Worm (Caenorhabditis elegans): ENCODE data around the gene C40C9.3.
A peak's percentile ranks its signal among the peaks of the same experiment; 100 is the strongest.

The C40C9.3 gene

DNA sequence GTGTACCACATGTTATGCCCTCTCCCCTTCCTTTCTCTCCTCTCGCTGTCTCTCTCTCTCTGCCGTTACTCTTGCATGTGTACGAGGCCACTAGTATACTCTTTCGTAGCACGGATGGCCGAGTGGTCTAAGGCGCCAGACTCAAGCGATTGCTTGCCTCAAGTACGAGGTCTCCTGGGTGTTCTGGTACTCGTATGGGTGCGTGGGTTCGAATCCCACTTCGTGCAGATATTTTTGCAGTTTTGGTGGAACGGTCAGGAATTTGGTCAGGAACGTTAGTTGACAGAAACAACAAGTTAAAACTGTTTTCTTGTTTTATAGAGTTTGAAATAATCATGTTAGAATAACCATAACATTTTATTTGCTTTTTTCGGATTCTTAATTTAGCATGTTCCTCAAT is 18.0 kb downstream of the C40C9.3 start (continued):
- TF ChIP-seq duxl-1 (tag; optimal IDR thresholded peaks at IDR 0.05; ENCODE audit: poor library complexity): peak; percentile 94
- peak; percentile 96 for TF ChIP-seq pha-4 (GFP tag; IDR thresholded peaks at IDR 0.05)
- peak; percentile 5 for TF ChIP-seq pha-4 (tag; optimal IDR thresholded peaks at IDR 0.05)
- peak in 1 of 2 experiments; percentile 98 for TF ChIP-seq unc-62 (GFP tag; optimal IDR thresholded peaks at IDR 0.05 in 1 of 2)
- TF ChIP-seq unc-62 (tag; optimal IDR thresholded peaks at IDR 0.05): no peak
- TF ChIP-seq nhr-102 (tag; optimal IDR thresholded peaks at IDR 0.05): peak; percentile 90
- TF ChIP-seq T26A8.4 (GFP tag; IDR thresholded peaks at IDR 0.05): peak; percentile 94
- no peak for TF ChIP-seq pqm-1 (tag; optimal IDR thresholded peaks at IDR 0.05)
- TF ChIP-seq gei-8 (GFP tag; optimal IDR thresholded peaks at IDR 0.05): peak; percentile 92
- TF ChIP-seq zip-11 (GFP tag; IDR thresholded peaks at IDR 0.05): peak; percentile 86; the same call in 1 of the 2 replicates
- TF ChIP-seq lin-1 (GFP tag; IDR thresholded peaks at IDR 0.05): peak; percentile 92
- TF ChIP-seq nhr-42 (GFP tag; IDR thresholded peaks at IDR 0.05): peak; percentile 91
- peak; percentile 91 for TF ChIP-seq mdt-29 (GFP tag; IDR thresholded peaks at IDR 0.05)
- peak; percentile 92 for TF ChIP-seq spr-3 (GFP tag; optimal IDR thresholded peaks at IDR 0.05)
- TF ChIP-seq nhr-11 (tag; optimal IDR thresholded peaks at IDR 0.05): peak; percentile 36
- peak; percentile 98 for TF ChIP-seq vab-7 (GFP tag; IDR thresholded peaks at IDR 0.05)
- TF ChIP-seq lim-7 (GFP tag; IDR thresholded peaks at IDR 0.05): peak; percentile 99
- no peak for TF ChIP-seq daf-12 (tag; optimal IDR thresholded peaks at IDR 0.05)
- peak; percentile 76; the same call in 1 of the 2 replicates for TF ChIP-seq lin-29 (GFP tag; IDR thresholded peaks at IDR 0.05)
- TF ChIP-seq Y105C5A.15 (GFP tag; IDR thresholded peaks at IDR 0.05): peak; percentile 98
- peak; percentile 90 for TF ChIP-seq spr-1 (tag; optimal IDR thresholded peaks at IDR 0.05)
- no peak for TF ChIP-seq fos-1 (tag; optimal IDR thresholded peaks at IDR 0.05)
- TF ChIP-seq aha-1 (tag): peak; percentile 97
- peak; percentile 72 to 79 for TF ChIP-seq hif-1 (tag; optimal IDR thresholded peaks at IDR 0.05)
- TF ChIP-seq lin-39 (tag; optimal IDR thresholded peaks at IDR 0.05): no peak
- TF ChIP-seq F10B5.3 (tag; optimal IDR thresholded peaks at IDR 0.05): peak; percentile 85
- peak; percentile 80 for TF ChIP-seq nhr-77 (tag; optimal IDR thresholded peaks at IDR 0.05)
- peak; percentile 92 for TF ChIP-seq mep-1 (tag; optimal IDR thresholded peaks at IDR 0.05)
- no peak for TF ChIP-seq skn-1 (tag; optimal IDR thresholded peaks at IDR 0.05)
- TF ChIP-seq tag-97 (GFP tag; IDR thresholded peaks at IDR 0.05): no peak
- peak; percentile 41 for TF ChIP-seq ces-1 (GFP tag; optimal IDR thresholded peaks at IDR 0.05)
- no peak for TF ChIP-seq R02D3.7 (tag; optimal IDR thresholded peaks at IDR 0.05)
- peak; percentile 90 for TF ChIP-seq ceh-44 (GFP tag; IDR thresholded peaks at IDR 0.05)
- TF ChIP-seq nhr-25 (tag; optimal IDR thresholded peaks at IDR 0.05; ENCODE audit: borderline replicate concordance, insufficient read depth): no peak
- TF ChIP-seq nhr-6 (tag; optimal IDR thresholded peaks at IDR 0.05): peak; percentile 71
- TF ChIP-seq Y48G9A.11 (GFP tag; IDR thresholded peaks at IDR 0.05): peak; percentile 89
- peak; percentile 82 for TF ChIP-seq jun-1 (tag; optimal IDR thresholded peaks at IDR 0.05)
- peak; percentile 92 for TF ChIP-seq rbr-2 (tag; optimal IDR thresholded peaks at IDR 0.05)
- peak; percentile 88 to 98 for TF ChIP-seq daf-16 (GFP tag; optimal IDR thresholded peaks at IDR 0.05)
- peak; percentile 80 for TF ChIP-seq daf-16 (tag; optimal IDR thresholded peaks at IDR 0.05)
- TF ChIP-seq nhr-76 (tag; optimal IDR thresholded peaks at IDR 0.05): no peak
- peak; percentile 90 for TF ChIP-seq Y5F2A.4 (GFP tag; optimal IDR thresholded peaks at IDR 0.05)
- TF ChIP-seq saeg-2 (GFP tag; IDR thresholded peaks at IDR 0.05): peak; percentile 90
- TF ChIP-seq Y75B8A.6 (GFP tag; IDR thresholded peaks at IDR 0.05): peak; percentile 95
- TF ChIP-seq ceh-62 (tag; optimal IDR thresholded peaks at IDR 0.05): no peak
- TF ChIP-seq T20F7.1 (GFP tag; optimal IDR thresholded peaks at IDR 0.05): peak; percentile 74
- no peak for TF ChIP-seq lin-15B (tag; optimal IDR thresholded peaks at IDR 0.05)
- peak; percentile 23 for TF ChIP-seq attf-4 (tag; optimal IDR thresholded peaks at IDR 0.05)
- peak; percentile 93 to 97 for TF ChIP-seq madf-5 (GFP tag; IDR thresholded peaks at IDR 0.05)
- TF ChIP-seq snpc-1.2 (GFP tag; IDR thresholded peaks at IDR 0.05): peak; percentile 95
- peak; percentile 91 for TF ChIP-seq ceh-20 (GFP tag; IDR thresholded peaks at IDR 0.05)
- TF ChIP-seq lsy-2 (tag; optimal IDR thresholded peaks at IDR 0.05): peak in 1 of 2 experiments; percentile 78
- TF ChIP-seq mxl-3 (GFP tag; optimal IDR thresholded peaks at IDR 0.05): peak; percentile 76

All from whole organism, L4 larva.